Fruit fly (Drosophila melanogaster): ENCODE results near the gene Pxt.

Gene Pxt

DNA sequence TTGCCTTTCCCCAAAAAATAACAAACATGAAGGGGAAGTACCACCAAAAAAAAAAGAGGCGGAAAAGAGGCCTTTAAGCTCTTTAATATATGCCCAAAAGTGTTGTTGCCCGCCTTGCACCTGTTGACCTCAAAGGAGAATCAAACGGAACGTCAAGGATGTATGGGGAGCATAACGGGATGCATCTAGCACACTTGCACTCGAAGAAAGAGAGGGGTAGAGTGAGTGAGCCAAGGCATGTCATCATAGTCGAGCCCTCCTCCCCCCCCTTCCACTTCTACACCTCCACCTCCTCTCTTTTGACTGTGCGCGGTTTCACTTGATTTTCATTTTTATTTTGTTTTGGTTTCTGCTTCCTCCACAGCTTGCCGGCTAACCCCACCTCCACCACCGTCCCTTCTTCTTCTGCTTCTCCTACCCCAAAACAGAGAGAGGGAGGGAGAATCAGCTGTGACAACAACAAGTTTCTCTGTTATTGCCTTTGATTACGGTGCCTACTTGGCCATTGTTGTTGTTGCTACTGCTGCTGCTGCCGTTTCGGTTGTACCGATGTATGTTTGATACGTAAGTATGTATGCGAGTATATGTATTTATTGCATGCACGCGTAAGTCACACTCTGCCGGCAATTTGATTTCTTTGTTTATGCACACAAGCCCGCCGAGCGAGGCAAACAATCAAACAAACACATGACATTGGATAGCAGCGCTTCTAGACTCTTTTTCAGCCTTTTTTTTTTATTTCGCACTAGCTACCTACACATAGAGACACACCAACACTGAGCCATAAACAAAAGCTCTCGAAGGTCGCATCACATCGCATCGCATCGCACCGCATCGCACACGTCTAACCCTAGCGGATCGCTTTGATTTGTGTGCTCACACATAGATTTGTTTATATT, 6.4 kb upstream of the Pxt start (continued):
- TF ChIP-seq CG12155 (GFP tag; optimal IDR thresholded peaks at IDR 0.05) (no peak), hkb (optimal IDR thresholded peaks at IDR 0.05) (no peak), hkb (GFP tag; IDR thresholded peaks at IDR 0.05) (no peak), nau (GFP tag; optimal IDR thresholded peaks at IDR 0.05) (no peak), HLHmδ (GFP tag; optimal IDR thresholded peaks at IDR 0.05) (no peak), CG4424 (GFP tag; optimal IDR thresholded peaks at IDR 0.05) (no peak), CG11695 (GFP tag; IDR thresholded peaks at IDR 0.05) (no peak), CG18262 (tag; optimal IDR thresholded peaks at IDR 0.05) (no peak), Ravus (GFP tag; IDR thresholded peaks at IDR 0.05) (no peak), kah (GFP tag; optimal IDR thresholded peaks at IDR 0.05) (peak; percentile 12), gsb-n (tag; optimal IDR thresholded peaks at IDR 0.05) (peak; percentile 18), CG17568 (GFP tag; optimal IDR thresholded peaks at IDR 0.05) (no peak), ara (GFP tag; IDR thresholded peaks at IDR 0.05) (0 out of 2 replicates have a peak, but pooled peaks have one; percentile 33), CG13287 (GFP tag; IDR thresholded peaks at IDR 0.05; ENCODE audit: partially characterized antibody) (no peak), BtbVII (GFP tag; optimal IDR thresholded peaks at IDR 0.05) (no peak), ac (GFP tag; optimal IDR thresholded peaks at IDR 0.05) (no peak), sqz (GFP tag; optimal IDR thresholded peaks at IDR 0.05) (peak; percentile 34), al (GFP tag; IDR thresholded peaks at IDR 0.05) (no peak), CG11696 (GFP tag; IDR thresholded peaks at IDR 0.05) (no peak), zfh1 (GFP tag; IDR thresholded peaks at IDR 0.05) (no peak), her (GFP tag; optimal IDR thresholded peaks at IDR 0.05) (no peak), corto (GFP tag; optimal IDR thresholded peaks at IDR 0.05) (peak; percentile 42), mirr (GFP tag; optimal IDR thresholded peaks at IDR 0.05) (no peak), Dref (GFP tag; IDR thresholded peaks at IDR 0.05) (no peak), CG2875 (GFP tag; optimal IDR thresholded peaks at IDR 0.05) (no peak), pros (GFP tag; optimal IDR thresholded peaks at IDR 0.05) (peak; percentile 83), gsb (GFP tag; IDR thresholded peaks at IDR 0.05) (no peak), Med (GFP tag) (peak; percentile 25), ssp (GFP tag; IDR thresholded peaks at IDR 0.05) (no peak), Mrtf (GFP tag; IDR thresholded peaks at IDR 0.05) (no peak), CG14667 (GFP tag; IDR thresholded peaks at IDR 0.05) (no peak), CG11398 (GFP tag; optimal IDR thresholded peaks at IDR 0.05) (no peak), cas (GFP tag; IDR thresholded peaks at IDR 0.05) (no peak), ttk (GFP tag; IDR thresholded peaks at IDR 0.05) (no peak), Drgx (GFP tag; IDR thresholded peaks at IDR 0.05) (no peak; the same call in 1 of the 2 replicates), usp (GFP tag; optimal IDR thresholded peaks at IDR 0.05) (no peak), nom (GFP tag; optimal IDR thresholded peaks at IDR 0.05) (peak; percentile 48), CG6689 (GFP tag; IDR thresholded peaks at IDR 0.05) (no peak), chif (GFP tag; optimal IDR thresholded peaks at IDR 0.05) (no peak), E2f1 (GFP tag; IDR thresholded peaks at IDR 0.05) (no peak), CG13296 (GFP tag; optimal IDR thresholded peaks at IDR 0.05) (no peak), chinmo (GFP tag; IDR thresholded peaks at IDR 0.05; ENCODE audit: partially characterized antibody) (peak; percentile 74; the same call in 2 of the 4 replicates), trh (GFP tag; optimal IDR thresholded peaks at IDR 0.05) (no peak), sens (GFP tag) (peak; percentile 62), HLH3B (GFP tag; IDR thresholded peaks at IDR 0.05) (no peak), CG6272 (GFP tag; IDR thresholded peaks at IDR 0.05) (no peak), CG17361 (GFP tag; IDR thresholded peaks at IDR 0.05) (no peak), CG6175 (GFP tag; IDR thresholded peaks at IDR 0.05) (no peak), fd96Cb (tag; optimal IDR thresholded peaks at IDR 0.05) (no peak), sna (GFP tag; IDR thresholded peaks at IDR 0.05; ENCODE audit: partially characterized antibody) (no peak), pnt (GFP tag; optimal IDR thresholded peaks at IDR 0.05) (no peak)

Data from whole organism, embryonic.